Worm (Caenorhabditis elegans) whole organism, young adult: ENCODE measurements around the gene lro-1.

Experiments used
- B0035.1 ChIP-seq: sonication (generic microtip); optimal IDR thresholded peaks from 2 replicates; lab custom pipeline; 2016; ENCODE audit warnings: missing genetic modification characterization, mild to moderate bottlenecking, missing compliant biosample characterization, missing genotype, missing genetic modification reagents
- C06A6.2 ChIP-seq: fragments of 200-800 bp; sonication (Bioruptor generic); conservative IDR thresholded peaks from 2 replicates; pipeline ENCODE4 v1.3.6; 2022; ENCODE audit warnings: missing genetic modification characterization, missing compliant biosample characterization
- D2030.7 ChIP-seq: fragments of 200-800 bp; sonication (Bioruptor generic); IDR thresholded peaks from 2 replicates; pipeline ENCODE4 v1.3.6; 2022; ENCODE audit warnings: missing genetic modification reagents, missing genetic modification characterization, missing compliant biosample characterization
- F10E7.11 ChIP-seq: sonication (generic microtip); optimal IDR thresholded peaks from 2 replicates; lab custom pipeline; 2017; ENCODE audit warnings: mild to moderate bottlenecking, missing genetic modification characterization, moderate library complexity, missing compliant biosample characterization
- K12H6.12 ChIP-seq: fragments of 200-800 bp; sonication (Bioruptor generic); optimal IDR thresholded peaks from 2 replicates; lab custom pipeline; 2018; ENCODE audit warnings: mild to moderate bottlenecking, missing genetic modification characterization, missing compliant biosample characterization
- Y53G8AR.9 ChIP-seq: fragments of 200-800 bp; sonication (Bioruptor generic); conservative IDR thresholded peaks from 2 replicates; pipeline ENCODE4 v1.3.6; 2022; ENCODE audit warnings: missing genetic modification reagents, missing genetic modification characterization, missing compliant biosample characterization
- Y56A3A.18 ChIP-seq: fragments of 200-800 bp; sonication (Bioruptor generic); IDR thresholded peaks from 2 replicates; pipeline ENCODE4 v1.3.6; 2022; ENCODE audit warnings: missing genetic modification reagents, missing genetic modification characterization, missing compliant biosample characterization
- Y79H2A.3 ChIP-seq: fragments of 200-800 bp; sonication (Bioruptor generic); conservative IDR thresholded peaks from 2 replicates; pipeline ENCODE4 v1.3.6; 2022; ENCODE audit warnings: missing genetic modification reagents, missing genetic modification characterization, missing compliant biosample characterization
- akir-1 ChIP-seq: fragments of 200-800 bp; sonication (Bioruptor generic); optimal IDR thresholded peaks from 2 replicates; lab custom pipeline; 2018; ENCODE audit warnings: mild to moderate bottlenecking, missing genetic modification characterization, moderate library complexity, missing compliant biosample characterization
- ama-1 ChIP-seq, 3 experiments: fragments of 150-350 bp in 1 of 3; sonication (generic microtip) in 2 of 3; optimal IDR thresholded peaks; 2 replicates each; lab custom pipeline; 2014 to 2018; ENCODE audit warnings: missing biosample characterization in 2 of 3, missing genetic modification characterization in 2 of 3, missing genetic modification reagents in 2 of 3
- aptf-3 ChIP-seq: fragments of 200-800 bp; sonication (Bioruptor generic); IDR thresholded peaks from 2 replicates; pipeline ENCODE4 v1.3.6; 2022; ENCODE audit warnings: missing genetic modification characterization, missing compliant biosample characterization
- attf-3 ChIP-seq: fragments of 200-800 bp; sonication (Bioruptor generic); conservative IDR thresholded peaks from 2 replicates; pipeline ENCODE4 v1.3.6; 2022; ENCODE audit warnings: missing genetic modification reagents, missing genetic modification characterization, missing compliant biosample characterization
- bed-2 ChIP-seq: fragments of 200-800 bp; sonication (Bioruptor generic); IDR thresholded peaks from 2 replicates; pipeline ENCODE4 v1.3.6; 2022; ENCODE audit warnings: missing genetic modification reagents, missing genetic modification characterization, missing compliant biosample characterization
- ccch-3 ChIP-seq: fragments of 200-800 bp; sonication (Bioruptor generic); optimal IDR thresholded peaks from 2 replicates; lab custom pipeline; 2018; ENCODE audit warnings: mild to moderate bottlenecking, missing genetic modification characterization, missing compliant biosample characterization
- ceh-100 ChIP-seq: fragments of 200-800 bp; sonication (Bioruptor generic); IDR thresholded peaks from 2 replicates; pipeline ENCODE4 v1.3.6; 2022; ENCODE audit warnings: missing genetic modification reagents, missing genetic modification characterization, missing compliant biosample characterization
- ceh-40 ChIP-seq: fragments of 200-800 bp; sonication (Bioruptor generic); IDR thresholded peaks from 2 replicates; pipeline ENCODE4 v1.3.6; 2022; ENCODE audit warnings: missing genetic modification characterization, missing compliant biosample characterization
- ceh-58 ChIP-seq: fragments of 200-800 bp; sonication (Bioruptor generic); IDR thresholded peaks from 2 replicates; pipeline ENCODE4 v1.3.6; 2022; ENCODE audit warnings: missing genetic modification characterization, missing compliant biosample characterization
- ceh-91 ChIP-seq: fragments of 200-800 bp; sonication (Bioruptor generic); IDR thresholded peaks from 2 replicates; pipeline ENCODE4 v1.3.6; 2022; ENCODE audit warnings: missing genetic modification reagents, missing genetic modification characterization, missing compliant biosample characterization
- dpl-1 ChIP-seq: fragments of 150-350 bp; optimal IDR thresholded peaks from 2 replicates; lab custom pipeline; 2014; ENCODE audit warnings: missing biosample characterization, missing genetic modification reagents, missing genetic modification characterization
- egl-44 ChIP-seq: fragments of 200-800 bp; sonication (Bioruptor generic); IDR thresholded peaks from 2 replicates; pipeline ENCODE4 v1.3.6; 2022; ENCODE audit warnings: missing genetic modification reagents, missing genetic modification characterization, missing compliant biosample characterization
- fkh-3 ChIP-seq: sonication (generic microtip); optimal IDR thresholded peaks from 2 replicates; lab custom pipeline; 2016; ENCODE audit warnings: mild to moderate bottlenecking, missing genetic modification characterization, missing compliant biosample characterization
- gei-17 ChIP-seq: fragments of 200-800 bp; sonication (Bioruptor generic); optimal IDR thresholded peaks from 2 replicates; lab custom pipeline; 2018; ENCODE audit warnings: mild to moderate bottlenecking, missing genetic modification characterization, missing compliant biosample characterization
- him-1 ChIP-seq: sonication (generic microtip); optimal IDR thresholded peaks from 2 replicates; lab custom pipeline; 2016; ENCODE audit warnings: missing genotype, missing genetic modification reagents, missing genetic modification characterization, missing compliant biosample characterization
- hrde-1 ChIP-seq: sonication (generic microtip); optimal IDR thresholded peaks from 2 replicates; lab custom pipeline; 2016; ENCODE audit warnings: missing genetic modification characterization, mild to moderate bottlenecking, missing compliant biosample characterization, moderate library complexity, missing genotype, missing genetic modification reagents, borderline replicate concordance
- hsf-1 ChIP-seq: fragments of 200-800 bp; sonication (Bioruptor generic); IDR thresholded peaks from 2 replicates; pipeline ENCODE4 v1.3.6; 2022; ENCODE audit warnings: missing genetic modification reagents, missing genetic modification characterization, missing compliant biosample characterization
- lag-1 ChIP-seq: fragments of 200-800 bp; sonication (Bioruptor generic); IDR thresholded peaks from 2 replicates; pipeline ENCODE4 v1.3.6; 2022; ENCODE audit warnings: missing genetic modification reagents, missing genetic modification characterization, missing compliant biosample characterization
- lin-26 ChIP-seq: fragments of 200-800 bp; sonication (Bioruptor generic); IDR thresholded peaks from 2 replicates; pipeline ENCODE4 v1.3.6; 2022; ENCODE audit warnings: missing genetic modification reagents, missing genetic modification characterization, missing compliant biosample characterization
- lin-40 ChIP-seq: sonication (generic microtip); optimal IDR thresholded peaks from 2 replicates; lab custom pipeline; 2016; ENCODE audit warnings: missing genetic modification characterization, mild to moderate bottlenecking, missing compliant biosample characterization, missing genotype, missing genetic modification reagents
- lin-54 ChIP-seq: fragments of 200-800 bp; sonication (Bioruptor generic); optimal IDR thresholded peaks from 2 replicates; lab custom pipeline; 2018; ENCODE audit warnings: mild to moderate bottlenecking, missing genetic modification characterization, missing compliant biosample characterization
- lir-1 ChIP-seq: fragments of 200-800 bp; sonication (Bioruptor generic); conservative IDR thresholded peaks from 2 replicates; pipeline ENCODE4 v1.3.6; 2022; ENCODE audit warnings: missing genetic modification reagents, missing genetic modification characterization, missing compliant biosample characterization
- madf-8 ChIP-seq: fragments of 200-800 bp; sonication (Bioruptor generic); conservative IDR thresholded peaks from 2 replicates; pipeline ENCODE4 v1.3.6; 2022; ENCODE audit warnings: missing genetic modification reagents, missing genetic modification characterization, missing compliant biosample characterization
- mxl-1 ChIP-seq: sonication (generic microtip); optimal IDR thresholded peaks from 2 replicates; lab custom pipeline; 2016; ENCODE audit warnings: missing genetic modification characterization, missing compliant biosample characterization
- nfya-1 ChIP-seq: sonication (generic microtip); optimal IDR thresholded peaks from 2 replicates; lab custom pipeline; 2017; ENCODE audit warnings: antibody characterized with exemption, missing compliant biosample characterization, missing genetic modification characterization, borderline replicate concordance; ENCODE audit not compliant: insufficient read depth
- nhr-80 ChIP-seq: sonication (generic microtip); optimal IDR thresholded peaks from 2 replicates; lab custom pipeline; 2016; ENCODE audit warnings: missing genetic modification characterization, missing compliant biosample characterization
- nhr-90 ChIP-seq: sonication (generic microtip); optimal IDR thresholded peaks from 2 replicates; lab custom pipeline; 2016; ENCODE audit warnings: missing genotype, mild to moderate bottlenecking, missing genetic modification characterization, missing compliant biosample characterization
- pbrm-1 ChIP-seq: fragments of 200-800 bp; sonication (Bioruptor generic); IDR thresholded peaks from 2 replicates; pipeline ENCODE4 v1.3.6; 2022; ENCODE audit warnings: missing genetic modification reagents, missing genetic modification characterization, missing compliant biosample characterization
- rec-8 ChIP-seq, 2 experiments: sonication (generic microtip); optimal IDR thresholded peaks; 2 replicates each; lab custom pipeline; 2016; ENCODE audit warnings: mild to moderate bottlenecking in 2 of 2, missing genetic modification characterization in 2 of 2, missing genetic modification reagents in 2 of 2, missing genotype in 2 of 2, missing biosample characterization in 1 of 2, missing compliant biosample characterization in 1 of 2, moderate library complexity in 1 of 2
- snpc-1.1 ChIP-seq: sonication (generic microtip); optimal IDR thresholded peaks from 2 replicates; lab custom pipeline; 2017; ENCODE audit warnings: missing genetic modification characterization, mild to moderate bottlenecking, missing compliant biosample characterization, antibody characterized with exemption, moderate library complexity, missing genotype, missing genetic modification reagents; ENCODE audit not compliant: insufficient read depth
- tbx-9 ChIP-seq: sonication (generic microtip); optimal IDR thresholded peaks from 2 replicates; lab custom pipeline; 2016; ENCODE audit warnings: borderline replicate concordance, missing genetic modification characterization, inconsistent platforms, missing compliant biosample characterization
- unc-130 ChIP-seq: sonication (generic microtip); optimal IDR thresholded peaks from 2 replicates; lab custom pipeline; 2016; ENCODE audit warnings: missing genetic modification reagents, missing genetic modification characterization, missing compliant biosample characterization
- xnd-1 ChIP-seq: sonication (generic microtip); optimal IDR thresholded peaks from 2 replicates; lab custom pipeline; 2016; ENCODE audit warnings: missing genotype, missing genetic modification reagents, missing genetic modification characterization, missing compliant biosample characterization
- zfh-2 ChIP-seq: fragments of 200-800 bp; sonication (Bioruptor generic); conservative IDR thresholded peaks from 2 replicates; pipeline ENCODE4 v1.3.6; 2022; ENCODE audit warnings: missing genetic modification reagents, missing genetic modification characterization, missing compliant biosample characterization
- zim-3 ChIP-seq: sonication (generic microtip); optimal IDR thresholded peaks from 2 replicates; lab custom pipeline; 2017; ENCODE audit warnings: mild to moderate bottlenecking, missing genetic modification characterization, moderate library complexity, missing compliant biosample characterization
- ztf-22 ChIP-seq: fragments of 200-800 bp; sonication (Bioruptor generic); optimal IDR thresholded peaks from 2 replicates; lab custom pipeline; 2018; ENCODE audit warnings: mild to moderate bottlenecking, missing genetic modification characterization, moderate library complexity, missing compliant biosample characterization
- ztf-26 ChIP-seq: sonication (generic microtip); optimal IDR thresholded peaks from 2 replicates; lab custom pipeline; 2017; ENCODE audit warnings: missing genetic modification characterization, missing compliant biosample characterization
- ztf-28 ChIP-seq: fragments of 200-800 bp; sonication (Bioruptor generic); IDR thresholded peaks from 2 replicates; pipeline ENCODE4 v1.3.6; 2022; ENCODE audit warnings: missing genetic modification reagents, missing genetic modification characterization, missing compliant biosample characterization

lro-1 gene

DNA sequence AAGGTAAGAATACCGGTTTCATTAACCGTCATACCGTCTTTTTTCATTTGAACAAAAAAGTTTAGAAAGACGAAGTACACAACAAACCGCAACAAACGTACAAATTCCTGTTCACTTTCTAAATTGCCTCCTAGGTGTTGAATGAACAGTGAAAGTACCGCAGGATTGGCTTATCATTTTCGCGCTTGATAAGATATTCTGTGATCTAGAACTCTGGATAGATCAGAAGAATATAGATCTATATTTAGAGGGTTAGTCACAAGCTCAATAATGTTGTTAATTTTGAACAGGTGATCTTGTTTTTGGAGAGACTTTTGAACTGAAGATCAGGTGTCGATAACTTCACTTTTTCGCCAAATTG lies 17.2 kb upstream of the lro-1 start:
- TF ChIP-seq lin-54 (no peak), xnd-1 (tag; lab: Kevin White, UChicago) (no peak), lin-40 (tag; lab: Kevin White, UChicago) (no peak), aptf-3 (GFP tag; lab: Robert Waterston, UW) (no peak), Y56A3A.18 (GFP tag; lab: Robert Waterston, UW) (no peak), dpl-1 (GFP tag; lab: Kevin White, UChicago) (no peak), ceh-91 (GFP tag; lab: Robert Waterston, UW) (no peak), C06A6.2 (GFP tag; lab: Robert Waterston, UW) (no peak), madf-8 (GFP tag; lab: Robert Waterston, UW) (no peak), zim-3 (tag; lab: Kevin White, UChicago) (no peak), unc-130 (GFP tag; lab: Kevin White, UChicago) (no peak), gei-17 (no peak), lir-1 (GFP tag; lab: Robert Waterston, UW) (no peak), ama-1 (optimal IDR thresholded peaks at IDR 0.05; lab: Kevin White, UChicago) (no peak), ama-1 (GFP tag; optimal IDR thresholded peaks at IDR 0.05; lab: Kevin White, UChicago) (no peak), ccch-3 (GFP tag; lab: Kevin White, UChicago) (no peak), rec-8 (tag; optimal IDR thresholded peaks at IDR 0.05; lab: Kevin White, UChicago) (no peak), Y53G8AR.9 (GFP tag; lab: Robert Waterston, UW) (no peak), ztf-26 (tag; lab: Kevin White, UChicago) (no peak), akir-1 (no peak), zfh-2 (GFP tag; lab: Robert Waterston, UW) (no peak)

DNA sequence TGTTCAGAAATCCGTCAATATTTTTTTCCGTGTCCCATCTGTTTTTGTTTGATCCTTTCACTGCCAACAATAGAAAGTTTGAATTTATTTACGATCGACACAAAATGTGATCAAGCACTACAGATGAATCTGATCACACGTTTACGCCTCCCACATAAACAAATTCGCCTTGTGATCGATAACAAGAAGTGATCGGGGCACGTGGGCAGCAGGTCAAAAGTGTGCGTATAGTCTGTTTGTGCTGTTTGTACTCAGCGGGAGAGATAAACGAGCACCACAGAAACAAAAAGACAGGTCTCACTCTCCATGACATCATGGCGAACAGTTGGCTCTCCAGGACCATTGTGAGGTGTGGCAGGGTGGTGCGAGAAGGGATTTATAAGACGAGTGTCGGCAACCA lies 16.3 kb upstream of the lro-1 start:
- TF ChIP-seq lag-1 (no peak), nhr-90 (peak; percentile 78), pbrm-1 (GFP tag; lab: Robert Waterston, UW) (peak; percentile 70; the same call in 1 of the 2 replicates), him-1 (tag; lab: Kevin White, UChicago) (no peak), ceh-58 (GFP tag; lab: Robert Waterston, UW) (no peak), D2030.7 (GFP tag; lab: Robert Waterston, UW) (no peak), dpl-1 (GFP tag; lab: Kevin White, UChicago) (no peak), ccch-3 (GFP tag; lab: Kevin White, UChicago) (no peak), F10E7.11 (tag; lab: Kevin White, UChicago) (no peak), B0035.1 (tag; lab: Kevin White, UChicago) (no peak), zfh-2 (GFP tag; lab: Robert Waterston, UW) (peak; percentile 44; the same call in 1 of the 2 replicates), ztf-28 (GFP tag; lab: Robert Waterston, UW) (no peak), Y79H2A.3 (no peak), mxl-1 (tag; lab: Kevin White, UChicago) (no peak), snpc-1.1 (no peak), ztf-22 (GFP tag; lab: Kevin White, UChicago) (peak; percentile 81), ceh-91 (GFP tag; lab: Robert Waterston, UW) (no peak), fkh-3 (no peak), egl-44 (GFP tag; lab: Robert Waterston, UW) (peak; percentile 77), tbx-9 (tag; lab: Kevin White, UChicago) (no peak), hrde-1 (tag; lab: Kevin White, UChicago) (no peak), ztf-26 (tag; lab: Kevin White, UChicago) (peak; percentile 78), C06A6.2 (GFP tag; lab: Robert Waterston, UW) (peak; percentile 31; the same call in 1 of the 2 replicates), bed-2 (GFP tag; lab: Robert Waterston, UW) (no peak), lin-26 (GFP tag; lab: Robert Waterston, UW) (peak; percentile 49; the same call in 1 of the 2 replicates), ceh-40 (GFP tag; lab: Robert Waterston, UW) (no peak), nhr-80 (peak; percentile 90), attf-3 (GFP tag; lab: Robert Waterston, UW) (no peak), ceh-100 (GFP tag; lab: Robert Waterston, UW) (no peak; the same call in 1 of the 2 replicates), hsf-1 (GFP tag; lab: Robert Waterston, UW) (0 out of 2 replicates have a peak, but pooled peaks have one; percentile 34), nfya-1 (tag; lab: Kevin White, UChicago) (no peak), K12H6.12 (peak; percentile 76)
